Worm (Caenorhabditis elegans): ENCODE data around the gene C16A3.2.

DNA sequence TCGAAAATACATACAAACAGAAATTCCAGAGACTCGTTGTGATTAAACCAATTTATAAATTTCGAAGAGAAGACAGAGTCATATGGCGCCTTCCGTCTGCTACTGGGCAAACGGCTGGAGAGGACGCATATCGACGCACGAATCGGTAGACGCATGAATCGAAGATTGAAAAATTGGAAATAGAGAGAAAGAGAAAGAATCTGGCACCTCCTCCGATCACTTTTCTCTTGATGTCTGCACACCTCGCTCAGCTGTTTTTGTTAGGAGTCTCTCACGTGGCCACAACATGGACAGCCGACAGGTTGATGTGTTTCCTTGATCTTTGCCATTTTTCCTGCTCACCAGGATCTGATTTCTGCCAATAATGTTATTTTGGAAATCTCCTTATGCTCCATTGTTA is 29.5 kb upstream of the C16A3.2 start:
- TF ChIP-seq ham-2 (GFP tag; optimal IDR thresholded peaks at IDR 0.05), result no peak
- TF ChIP-seq nhr-28 (tag; optimal IDR thresholded peaks at IDR 0.05), result no peak
- TF ChIP-seq lin-13 (tag; optimal IDR thresholded peaks at IDR 0.05), result no peak
- TF ChIP-seq snpc-4 (tag; optimal IDR thresholded peaks at IDR 0.05), result no peak
- TF ChIP-seq unc-62 (GFP tag; optimal IDR thresholded peaks at IDR 0.05), result no peak
- TF ChIP-seq unc-39 (tag; optimal IDR thresholded peaks at IDR 0.05), result no peak
- no peak for TF ChIP-seq mab-5 (tag; optimal IDR thresholded peaks at IDR 0.05)
- no peak for TF ChIP-seq ces-1 (GFP tag; optimal IDR thresholded peaks at IDR 0.05)
